Fruit fly (Drosophila melanogaster) whole organism, wandering third instar larva: Measurements from ENCODE around the gene CG13694.

ENCODE experiments used
- CG32264 ChIP-seq: fragments of 200-800 bp; sonication (Bioruptor generic); optimal IDR thresholded peaks from 2 replicates; lab custom pipeline; 2016; ENCODE audit warnings: missing biosample characterization, missing genetic modification characterization
- CG9705 ChIP-seq: fragments of 200-800 bp; sonication (Bioruptor generic); optimal IDR thresholded peaks from 2 replicates; lab custom pipeline; 2018; ENCODE audit warnings: missing biosample characterization, mild to moderate bottlenecking, missing genetic modification characterization
- CrebA ChIP-seq: fragments of 200-800 bp; sonication (Bioruptor generic); optimal IDR thresholded peaks from 2 replicates; lab custom pipeline; 2016; ENCODE audit warnings: missing biosample characterization, mild to moderate bottlenecking, missing genetic modification characterization, borderline replicate concordance
- HLH106 ChIP-seq: fragments of 200-800 bp; optimal IDR thresholded peaks from 3 replicates; lab custom pipeline; 2019; ENCODE audit warnings: missing biosample characterization, mild to moderate bottlenecking, missing genetic modification characterization, moderate library complexity
- Hnf4 ChIP-seq: fragments of 200-800 bp; sonication (Bioruptor generic); optimal IDR thresholded peaks from 2 replicates; lab custom pipeline; 2016; ENCODE audit warnings: missing biosample characterization, mild to moderate bottlenecking, missing genetic modification characterization
- Hr83 ChIP-seq: fragments of 200-300 bp; sonication (Bioruptor generic); optimal IDR thresholded peaks from 2 replicates; lab custom pipeline; 2016; ENCODE audit warnings: missing biosample characterization, mild to moderate bottlenecking, missing genetic modification characterization, moderate library complexity; ENCODE audit not compliant: poor library complexity, severe bottlenecking
- Jra ChIP-seq: sonication (Bioruptor generic); optimal IDR thresholded peaks from 2 replicates; lab custom pipeline; 2016; ENCODE audit warnings: missing biosample characterization, missing genetic modification characterization
- Mio ChIP-seq: sonication (Bioruptor generic); optimal IDR thresholded peaks from 2 replicates; lab custom pipeline; 2016; ENCODE audit warnings: missing biosample characterization, missing genetic modification characterization
- Myc ChIP-seq: fragments of >200 bp; optimal IDR thresholded peaks from 2 replicates; lab custom pipeline; 2017
- N ChIP-seq: fragments of >200 bp; optimal IDR thresholded peaks from 2 replicates; lab custom pipeline; 2018; ENCODE audit warnings: missing biosample characterization, missing external identifiers, missing genetic modification characterization
- OdsH ChIP-seq: fragments of 200-800 bp; sonication (Bioruptor generic); optimal IDR thresholded peaks from 2 replicates; lab custom pipeline; 2016; ENCODE audit warnings: missing biosample characterization, mild to moderate bottlenecking, missing genetic modification characterization
- Rel ChIP-seq, 2 experiments: fragments of 200-800 bp; sonication (Bioruptor generic) in 1 of 2; optimal IDR thresholded peaks; 2 replicates in 1 of 2; 3 replicates in 1 of 2; lab custom pipeline; 2016 to 2019; ENCODE audit warnings: mild to moderate bottlenecking in 2 of 2, missing biosample characterization in 2 of 2, missing genetic modification characterization in 2 of 2, moderate library complexity in 1 of 2
- Sp1 ChIP-seq: fragments of 200-800 bp; sonication (Bioruptor generic); optimal IDR thresholded peaks from 3 replicates; lab custom pipeline; 2019; ENCODE audit warnings: missing biosample characterization, mild to moderate bottlenecking, missing genetic modification characterization, moderate library complexity
- Vsx2 ChIP-seq: fragments of 200-300, 225-300 bp; sonication (Bioruptor generic); optimal IDR thresholded peaks from 2 replicates; lab custom pipeline; 2018; ENCODE audit warnings: missing biosample characterization, missing genetic modification characterization; ENCODE audit not compliant: partially characterized antibody
- br ChIP-seq: fragments of 200-800 bp; sonication (Bioruptor generic); optimal IDR thresholded peaks from 2 replicates; lab custom pipeline; 2016; ENCODE audit warnings: missing biosample characterization, missing genetic modification characterization
- brk ChIP-seq: fragments of 200-800 bp; sonication (Bioruptor generic); optimal IDR thresholded peaks from 2 replicates; lab custom pipeline; 2016; ENCODE audit warnings: missing biosample characterization, mild to moderate bottlenecking, missing genetic modification characterization
- dmrt93B ChIP-seq: fragments of 200-800 bp; sonication (Bioruptor generic); optimal IDR thresholded peaks from 2 replicates; lab custom pipeline; 2018; ENCODE audit warnings: missing biosample characterization, mild to moderate bottlenecking, missing genetic modification characterization
- ey ChIP-seq: fragments of 200-800 bp; sonication (Bioruptor generic); optimal IDR thresholded peaks from 2 replicates; lab custom pipeline; 2016; ENCODE audit warnings: missing biosample characterization, missing genetic modification characterization
- foxo ChIP-seq, 2 experiments: fragments of 200-800 bp; sonication (Bioruptor generic); optimal IDR thresholded peaks; 2 replicates in 1 of 2; 3 replicates in 1 of 2; lab custom pipeline; 2016 to 2017; ENCODE audit warnings: missing biosample characterization in 2 of 2, missing genetic modification characterization in 2 of 2
- fru ChIP-seq: fragments of 200-800 bp; sonication (Bioruptor generic); optimal IDR thresholded peaks from 3 replicates; lab custom pipeline; 2016; ENCODE audit warnings: missing biosample characterization, mild to moderate bottlenecking, missing genetic modification characterization
- h ChIP-seq: fragments of 200-800 bp; sonication (Bioruptor generic); optimal IDR thresholded peaks from 3 replicates; lab custom pipeline; 2016; ENCODE audit warnings: missing biosample characterization, mild to moderate bottlenecking, missing genetic modification characterization
- jim ChIP-seq: fragments of 175-275, 200-325 bp; sonication (Bioruptor generic); optimal IDR thresholded peaks from 2 replicates; lab custom pipeline; 2016; ENCODE audit warnings: missing biosample characterization, mild to moderate bottlenecking, missing genetic modification characterization
- pan ChIP-seq: fragments of >200 bp; optimal IDR thresholded peaks from 2 replicates; lab custom pipeline; 2017
- psq ChIP-seq: fragments of 200-800 bp; sonication (Bioruptor generic); optimal IDR thresholded peaks from 3 replicates; lab custom pipeline; 2017; ENCODE audit warnings: missing biosample characterization, mild to moderate bottlenecking, missing genetic modification characterization, moderate library complexity
- rgr ChIP-seq: fragments of 200-800 bp; sonication (Bioruptor generic); optimal IDR thresholded peaks from 3 replicates; lab custom pipeline; 2016; ENCODE audit warnings: missing biosample characterization, mild to moderate bottlenecking, missing genetic modification characterization
- sage ChIP-seq: fragments of 200-800 bp; sonication (Bioruptor generic); optimal IDR thresholded peaks from 2 replicates; lab custom pipeline; 2016; ENCODE audit warnings: missing biosample characterization, mild to moderate bottlenecking, missing genetic modification characterization
- sv ChIP-seq: fragments of 200-800 bp; sonication (Bioruptor generic); optimal IDR thresholded peaks from 3 replicates; lab custom pipeline; 2016; ENCODE audit warnings: missing biosample characterization, missing genetic modification characterization
- tai ChIP-seq: sonication (Bioruptor generic); optimal IDR thresholded peaks from 2 replicates; lab custom pipeline; 2016; ENCODE audit warnings: missing biosample characterization, missing genetic modification characterization
- usp ChIP-seq: fragments of >200 bp; optimal IDR thresholded peaks from 2 replicates; lab custom pipeline; 2017; ENCODE audit warnings: missing biosample characterization, missing genetic modification characterization

Gene CG13694

dm6 chr2L:138063-138462 lies 21.8 kb upstream of the CG13694 start:
- TF ChIP-seq foxo (GFP tag; optimal IDR thresholded peaks at IDR 0.05; lab: Kevin White, UChicago): no peak
- TF ChIP-seq HLH106 (tag; lab: Kevin White, UChicago): peak; percentile 1
- peak; percentile 16 for TF ChIP-seq Myc (lab: Kevin White, UChicago)
- no peak for TF ChIP-seq Sp1 (GFP tag; lab: Kevin White, UChicago)
- TF ChIP-seq N (GFP tag; lab: Kevin White, UChicago): peak; percentile 2
- no peak for TF ChIP-seq jim (GFP tag; lab: Kevin White, UChicago)

DNA sequence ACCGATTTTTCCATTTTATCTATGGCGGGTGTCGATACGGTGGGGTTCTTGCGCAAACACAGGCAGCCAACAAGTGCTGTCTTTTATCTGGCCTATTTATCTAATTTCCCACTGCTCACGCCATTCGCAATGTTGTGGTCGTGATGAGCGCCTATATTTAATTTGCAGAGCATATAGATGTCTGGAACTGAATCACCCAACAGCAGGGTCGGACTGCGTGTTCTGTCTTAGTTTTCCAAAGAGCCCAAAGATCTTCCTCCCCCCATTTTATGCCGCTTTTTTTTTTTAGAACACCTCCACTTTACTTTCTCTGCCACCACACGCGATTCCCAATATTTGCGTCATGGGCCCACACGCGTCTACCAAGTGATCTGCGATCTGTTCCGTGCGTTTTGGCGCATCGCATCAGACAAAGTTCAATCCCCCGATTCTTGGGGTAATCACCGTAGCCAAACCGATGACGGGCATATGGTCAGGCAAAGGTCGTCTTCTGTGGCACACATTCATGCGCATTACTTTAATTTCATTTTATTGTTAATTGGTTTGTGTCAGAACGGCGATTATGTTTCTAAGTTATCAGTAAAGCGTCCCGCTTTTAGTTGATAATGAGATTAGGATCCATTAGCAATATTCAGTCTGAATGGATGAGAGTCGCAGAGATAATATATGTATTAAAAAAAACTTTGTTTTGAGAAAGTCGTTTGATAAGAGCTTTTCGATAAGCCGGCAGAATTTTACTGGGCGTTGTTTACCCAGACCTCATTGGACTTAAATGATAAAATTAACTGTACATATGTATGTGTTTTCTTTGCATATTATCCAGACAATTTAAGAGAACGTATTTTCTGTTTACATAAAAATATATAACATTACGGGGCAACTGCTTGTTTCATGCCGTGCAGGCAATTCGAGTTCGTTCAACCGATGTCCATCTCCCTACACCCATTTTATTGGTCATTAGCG lies 20.7 kb upstream of the CG13694 start:
- no peak for TF ChIP-seq Vsx2
- TF ChIP-seq CrebA (GFP tag; lab: Kevin White, UChicago): no peak
- peak; percentile 16 for TF ChIP-seq rgr (GFP tag; lab: Kevin White, UChicago)
- no peak for TF ChIP-seq dmrt93B (GFP tag; lab: Kevin White, UChicago)
- TF ChIP-seq tai: peak; percentile 69
- TF ChIP-seq Hr83 (GFP tag; lab: Kevin White, UChicago): peak; percentile 19
- no peak for TF ChIP-seq Mio (GFP tag; lab: Kevin White, UChicago)
- TF ChIP-seq CG32264: no peak
- peak; percentile 14 for TF ChIP-seq h (GFP tag; lab: Kevin White, UChicago)
- peak; percentile 55 for TF ChIP-seq Sp1 (GFP tag; lab: Kevin White, UChicago)
- peak; percentile 29 for TF ChIP-seq sage (GFP tag; lab: Kevin White, UChicago)
- no peak for TF ChIP-seq fru (GFP tag; lab: Kevin White, UChicago)
- peak; percentile 29 for TF ChIP-seq brk
- TF ChIP-seq jim (GFP tag; lab: Kevin White, UChicago): no peak
- TF ChIP-seq pan (lab: Kevin White, UChicago): no peak
- no peak for TF ChIP-seq Myc (lab: Kevin White, UChicago)
- TF ChIP-seq Hnf4 (GFP tag; lab: Kevin White, UChicago): peak; percentile 23
- peak; percentile 18 for TF ChIP-seq br (GFP tag; lab: Kevin White, UChicago)
- TF ChIP-seq OdsH (GFP tag; lab: Kevin White, UChicago): peak; percentile 36
- TF ChIP-seq psq (GFP tag; lab: Kevin White, UChicago): no peak
- peak; percentile 5 for TF ChIP-seq CG9705 (GFP tag; lab: Kevin White, UChicago)
- TF ChIP-seq Rel (GFP tag; optimal IDR thresholded peaks at IDR 0.05; lab: Kevin White, UChicago): peak; percentile 7
- peak; percentile 94 for TF ChIP-seq Rel (tag; optimal IDR thresholded peaks at IDR 0.05; lab: Kevin White, UChicago)

DNA sequence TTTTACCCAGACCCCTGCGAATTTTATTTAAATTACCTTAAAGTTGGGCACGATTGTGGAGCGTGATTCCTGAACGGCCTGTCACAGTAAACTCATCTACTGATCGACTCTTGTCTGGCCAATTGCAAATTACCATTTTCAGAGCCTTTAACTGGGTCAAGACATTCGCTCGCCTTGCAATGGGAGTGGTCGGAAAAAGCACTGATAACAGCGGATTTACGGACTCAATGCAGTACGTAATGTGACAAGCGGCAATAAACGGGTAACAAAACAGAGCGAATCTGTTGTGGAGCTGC lies 19.8 kb upstream of the CG13694 start:
- TF ChIP-seq rgr (GFP tag; lab: Kevin White, UChicago): no peak
- no peak for TF ChIP-seq usp (GFP tag; lab: Kevin White, UChicago)
- TF ChIP-seq CG9705 (GFP tag; lab: Kevin White, UChicago): no peak
- no peak for TF ChIP-seq jim (GFP tag; lab: Kevin White, UChicago)
- TF ChIP-seq foxo (GFP tag; optimal IDR thresholded peaks at IDR 0.05; lab: Kevin White, UChicago): no peak
- TF ChIP-seq br (GFP tag; lab: Kevin White, UChicago): no peak
- TF ChIP-seq Jra (GFP tag; lab: Kevin White, UChicago): no peak
- no peak for TF ChIP-seq sv (GFP tag; lab: Kevin White, UChicago)
- no peak for TF ChIP-seq CrebA (GFP tag; lab: Kevin White, UChicago)
- TF ChIP-seq Sp1 (GFP tag; lab: Kevin White, UChicago): no peak
- TF ChIP-seq brk: no peak
- TF ChIP-seq ey (GFP tag; lab: Kevin White, UChicago): no peak
- TF ChIP-seq Vsx2: no peak
- no peak for TF ChIP-seq h (GFP tag; lab: Kevin White, UChicago)
- TF ChIP-seq Hr83 (GFP tag; lab: Kevin White, UChicago): no peak
- no peak for TF ChIP-seq Mio (GFP tag; lab: Kevin White, UChicago)
- TF ChIP-seq, all 38 proteins: peak for 0

- TF ChIP-seq Rel (GFP tag; optimal IDR thresholded peaks at IDR 0.05; lab: Kevin White, UChicago) (no peak), Rel (tag; optimal IDR thresholded peaks at IDR 0.05; lab: Kevin White, UChicago) (peak; percentile 20), Mio (GFP tag; lab: Kevin White, UChicago) (no peak), fru (GFP tag; lab: Kevin White, UChicago) (peak; percentile 47), Hnf4 (GFP tag; lab: Kevin White, UChicago) (peak; percentile 62)
Measured at dm6 chr2L:135383-136130, 19.3 kb upstream of the CG13694 start.
